Worm (Caenorhabditis elegans): ENCODE results near the gene cct-6.

DNA sequence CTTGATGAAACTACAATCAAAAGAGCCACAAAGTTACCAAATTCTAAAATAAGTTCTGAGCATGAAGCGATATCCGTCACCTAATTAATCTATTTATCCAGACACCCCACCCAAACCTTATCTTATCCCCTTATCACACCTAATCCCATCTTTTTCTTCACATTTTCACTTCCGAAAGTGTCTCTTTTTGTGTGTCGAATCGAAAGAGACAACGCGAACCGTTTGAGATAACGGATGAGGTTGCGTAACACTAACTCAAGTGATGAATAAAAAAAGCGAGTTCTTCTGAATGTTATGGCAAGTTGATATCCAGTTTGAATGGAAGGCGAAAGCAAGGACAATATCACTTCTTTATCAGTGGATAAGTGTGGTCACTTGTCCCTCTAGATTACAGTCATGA lies 28.0 kb upstream of the cct-6 start:
- TF ChIP-seq ztf-23 (GFP tag; IDR thresholded peaks at IDR 0.05): no peak
- no peak for TF ChIP-seq flt-1 (GFP tag; IDR thresholded peaks at IDR 0.05)
- TF ChIP-seq ztf-29 (GFP tag; IDR thresholded peaks at IDR 0.05): no peak
- no peak for TF ChIP-seq cog-1 (tag; optimal IDR thresholded peaks at IDR 0.05)
- TF ChIP-seq med-1 (GFP tag; optimal IDR thresholded peaks at IDR 0.05; ENCODE audit: insufficient read depth): no peak
